Worm (Caenorhabditis elegans) whole organism, midembryonic: ENCODE results near the gene srt-23.

Experiments
- T22C8.4 ChIP-seq: fragments of 200-800 bp; sonication (Bioruptor generic); IDR thresholded peaks from 2 replicates; pipeline ENCODE4 v1.3.6; 2022; ENCODE audit warnings: missing genetic modification characterization, missing compliant biosample characterization
- klf-2 ChIP-seq: fragments of 200-800 bp; sonication (Bioruptor generic); conservative IDR thresholded peaks from 2 replicates; pipeline ENCODE4 v1.3.6; 2022; ENCODE audit warnings: missing genetic modification reagents, missing genetic modification characterization, missing compliant biosample characterization
- med-1 ChIP-seq: sonication (generic microtip); optimal IDR thresholded peaks from 2 replicates; lab custom pipeline; 2017; ENCODE audit warnings: missing genetic modification characterization, mild to moderate bottlenecking, missing compliant biosample characterization, antibody characterized with exemption, missing genetic modification reagents; ENCODE audit not compliant: insufficient read depth
- ref-1 ChIP-seq: fragments of 200-800 bp; sonication (Bioruptor generic); conservative IDR thresholded peaks from 2 replicates; pipeline ENCODE4 v1.3.6; 2022; ENCODE audit warnings: missing genetic modification reagents, missing genetic modification characterization, missing compliant biosample characterization
- tab-1 ChIP-seq: fragments of 200-800 bp; sonication (Bioruptor generic); IDR thresholded peaks from 2 replicates; pipeline ENCODE4 v1.3.6; 2022; ENCODE audit warnings: missing genetic modification characterization, missing compliant biosample characterization
- ztf-23 ChIP-seq: fragments of 200-800 bp; sonication (Bioruptor generic); IDR thresholded peaks from 2 replicates; pipeline ENCODE4 v1.3.6; 2022; ENCODE audit warnings: missing genetic modification reagents, missing genetic modification characterization, missing compliant biosample characterization

- TF ChIP-seq med-1 (no peak), ref-1 (GFP tag; lab: Robert Waterston, UW) (no peak), tab-1 (GFP tag; lab: Robert Waterston, UW) (no peak), T22C8.4 (no peak), klf-2 (GFP tag; lab: Robert Waterston, UW) (no peak), ztf-23 (no peak)
Measured at ce11 chrIV:794275-794674, 37.8 kb downstream of the srt-23 start, which contains the start of gene F56B3.4.
